Worm (Caenorhabditis elegans) whole organism, L4 larva: Measurements from ENCODE around the gene rsp-5.

Experiments used
- ZK337.2 ChIP-seq: fragments of 200-800 bp; sonication (Bioruptor generic); IDR thresholded peaks from 2 replicates; pipeline ENCODE4 v1.3.6; 2022; ENCODE audit warnings: missing genetic modification reagents, missing genetic modification characterization, missing compliant biosample characterization
- ZK546.5 ChIP-seq, 2 experiments: sonication (generic microtip); optimal IDR thresholded peaks; 2 replicates each; lab custom pipeline; 2017; ENCODE audit warnings: missing biosample characterization in 2 of 2, missing genetic modification characterization in 2 of 2
- ceh-32 ChIP-seq: sonication (generic microtip); optimal IDR thresholded peaks from 2 replicates; lab custom pipeline; 2016; ENCODE audit warnings: mild to moderate bottlenecking, missing genetic modification characterization, missing compliant biosample characterization; ENCODE audit not compliant: poor library complexity
- ceh-82 ChIP-seq: sonication (generic microtip); optimal IDR thresholded peaks from 2 replicates; lab custom pipeline; 2017; ENCODE audit warnings: missing biosample characterization, missing genetic modification characterization
- daf-12 ChIP-seq: fragments of 150-350 bp; optimal IDR thresholded peaks from 2 replicates; lab custom pipeline; 2014; ENCODE audit warnings: missing biosample characterization, missing genetic modification reagents, missing genetic modification characterization
- lin-38 ChIP-seq: fragments of 200-800 bp; sonication (Bioruptor generic); IDR thresholded peaks from 2 replicates; pipeline ENCODE4 v1.3.6; 2022; ENCODE audit warnings: missing genetic modification reagents, missing genetic modification characterization, missing compliant biosample characterization
- nhr-11 ChIP-seq: fragments of 150-350 bp; optimal IDR thresholded peaks from 2 replicates; lab custom pipeline; 2014; ENCODE audit warnings: missing biosample characterization, missing genetic modification characterization
- pqm-1 ChIP-seq: sonication (generic microtip); optimal IDR thresholded peaks from 2 replicates; lab custom pipeline; 2017; ENCODE audit warnings: missing biosample characterization, missing genetic modification characterization

DNA sequence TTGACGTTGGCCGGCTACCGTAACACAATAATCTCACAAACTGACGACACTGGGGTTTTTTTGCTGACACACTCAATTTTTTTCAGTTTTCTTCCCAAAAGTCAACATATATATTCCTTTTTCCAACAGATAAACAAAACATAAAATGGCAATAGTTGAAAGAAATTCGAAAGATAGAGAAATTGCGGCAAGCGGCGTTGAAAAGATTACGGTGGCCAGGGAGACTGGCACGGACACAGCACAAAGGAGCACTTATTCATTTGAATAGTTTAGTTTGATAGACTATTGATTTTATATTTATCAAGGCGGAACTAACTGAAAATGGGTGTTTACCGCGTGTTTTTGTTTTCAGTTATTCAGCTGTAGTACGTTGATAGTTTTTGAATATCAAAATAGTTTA lies 31.4 kb downstream of the rsp-5 start, which contains the start of gene toe-2:
- no peak for TF ChIP-seq daf-12
- TF ChIP-seq lin-38 (GFP tag; lab: Robert Waterston, UW) = no peak
- TF ChIP-seq ZK337.2 (GFP tag; lab: Robert Waterston, UW) = no peak
- TF ChIP-seq pqm-1 (tag; lab: Kevin White, UChicago) = no peak
- no peak for TF ChIP-seq ceh-32 (tag; lab: Kevin White, UChicago)
- TF ChIP-seq ceh-82 (tag; lab: Kevin White, UChicago) = no peak
- TF ChIP-seq nhr-11 (tag; lab: Kevin White, UChicago) = no peak
- TF ChIP-seq ZK546.5 (tag; optimal IDR thresholded peaks at IDR 0.05; lab: Kevin White, UChicago) = no peak
